Worm (Caenorhabditis elegans) whole organism, L3 larva: ENCODE results near the gene R10D12.1.

Experiments used
- R02D3.7 ChIP-seq: fragments of 150-350 bp; optimal IDR thresholded peaks from 2 replicates; lab custom pipeline; 2014; ENCODE audit warnings: missing biosample characterization, missing genetic modification characterization
- ZK546.5 ChIP-seq: sonication (generic microtip); optimal IDR thresholded peaks from 2 replicates; lab custom pipeline; 2017; ENCODE audit warnings: missing biosample characterization, missing genetic modification characterization
- aly-2 ChIP-seq: fragments of 150-350 bp; optimal IDR thresholded peaks from 2 replicates; lab custom pipeline; 2014; ENCODE audit warnings: missing biosample characterization, missing genetic modification characterization
- ama-1 ChIP-seq: fragments of 150-350 bp; optimal IDR thresholded peaks from 2 replicates; lab custom pipeline; 2018
- ceh-16 ChIP-seq: sonication (generic microtip); optimal IDR thresholded peaks from 2 replicates; lab custom pipeline; 2017; ENCODE audit warnings: missing biosample characterization, missing genetic modification characterization
- ceh-28 ChIP-seq: fragments of 150-350 bp; optimal IDR thresholded peaks from 2 replicates; lab custom pipeline; 2014; ENCODE audit warnings: missing biosample characterization, missing genetic modification reagents, missing genetic modification characterization
- ceh-9 ChIP-seq: sonication (generic microtip); optimal IDR thresholded peaks from 2 replicates; lab custom pipeline; 2018; ENCODE audit warnings: missing biosample characterization, missing genetic modification characterization
- daf-12 ChIP-seq: fragments of 150-350 bp; optimal IDR thresholded peaks from 2 replicates; lab custom pipeline; 2014; ENCODE audit warnings: missing biosample characterization, missing genetic modification reagents, missing genetic modification characterization
- egl-27 ChIP-seq: sonication (generic microtip); optimal IDR thresholded peaks from 4 replicates; lab custom pipeline; 2017; ENCODE audit warnings: missing biosample characterization, missing genetic modification reagents, missing genetic modification characterization
- egl-5 ChIP-seq: fragments of 150-350 bp; optimal IDR thresholded peaks from 2 replicates; lab custom pipeline; 2017; ENCODE audit warnings: missing biosample characterization, missing genetic modification reagents, missing genetic modification characterization, inconsistent platforms
- elt-1 ChIP-seq: fragments of 150-350 bp; optimal IDR thresholded peaks from 2 replicates; lab custom pipeline; 2014; ENCODE audit warnings: missing biosample characterization, missing genetic modification characterization
- elt-3 ChIP-seq, 3 experiments: fragments of 150-350 bp in 1 of 3; sonication (generic microtip) in 2 of 3; optimal IDR thresholded peaks; 2 replicates in 2 of 3; 4 replicates in 1 of 3; lab custom pipeline; 2014 to 2017; ENCODE audit warnings: missing biosample characterization in 3 of 3, missing genetic modification characterization in 3 of 3
- eor-1 ChIP-seq, 2 experiments: fragments of 150-350 bp; optimal IDR thresholded peaks; 2 replicates each; lab custom pipeline; 2014 to 2018; ENCODE audit warnings: missing biosample characterization in 2 of 2, missing genetic modification characterization in 2 of 2
- fkh-10 ChIP-seq: sonication (generic microtip); optimal IDR thresholded peaks from 2 replicates; lab custom pipeline; 2017; ENCODE audit warnings: missing biosample characterization, missing genetic modification reagents, missing genetic modification characterization
- fkh-2 ChIP-seq: fragments of 150-350 bp; optimal IDR thresholded peaks from 2 replicates; lab custom pipeline; 2014; ENCODE audit warnings: missing biosample characterization, missing genetic modification reagents, missing genetic modification characterization
- jun-1 ChIP-seq: fragments of 150-350 bp; optimal IDR thresholded peaks from 2 replicates; lab custom pipeline; 2014; ENCODE audit warnings: missing biosample characterization, missing genetic modification reagents, missing genetic modification characterization
- lin-15B ChIP-seq: fragments of 150-350 bp; optimal IDR thresholded peaks from 2 replicates; lab custom pipeline; 2014; ENCODE audit warnings: missing biosample characterization, missing genetic modification characterization
- lin-39 ChIP-seq: fragments of 150-350 bp; optimal IDR thresholded peaks from 2 replicates; lab custom pipeline; 2018; ENCODE audit warnings: missing biosample characterization, missing genetic modification reagents, missing genetic modification characterization
- mdl-1 ChIP-seq: fragments of 150-350 bp; optimal IDR thresholded peaks from 2 replicates; lab custom pipeline; 2014; ENCODE audit warnings: missing biosample characterization, missing genetic modification characterization
- mml-1 ChIP-seq: fragments of 150-350 bp; sonication (generic microtip); optimal IDR thresholded peaks from 3 replicates; lab custom pipeline; 2014; ENCODE audit warnings: missing biosample characterization, missing genetic modification characterization
- nhr-11 ChIP-seq: fragments of 150-350 bp; optimal IDR thresholded peaks from 2 replicates; lab custom pipeline; 2014; ENCODE audit warnings: missing biosample characterization, missing genetic modification characterization
- nhr-23 ChIP-seq: fragments of 150-350 bp; optimal IDR thresholded peaks from 2 replicates; lab custom pipeline; 2014; ENCODE audit warnings: missing biosample characterization, missing genetic modification reagents, missing genetic modification characterization
- nhr-28 ChIP-seq: fragments of 150-350 bp; optimal IDR thresholded peaks from 2 replicates; lab custom pipeline; 2014; ENCODE audit warnings: missing biosample characterization, missing genetic modification characterization
- nhr-43 ChIP-seq: sonication (generic microtip); optimal IDR thresholded peaks from 2 replicates; lab custom pipeline; 2016; ENCODE audit warnings: mild to moderate bottlenecking, missing genetic modification characterization, missing compliant biosample characterization; ENCODE audit not compliant: poor library complexity, severe bottlenecking
- nhr-67 ChIP-seq: fragments of 150-350 bp; optimal IDR thresholded peaks from 2 replicates; lab custom pipeline; 2014; ENCODE audit warnings: missing biosample characterization, missing genetic modification characterization
- nhr-76 ChIP-seq: fragments of 150-350 bp; sonication (generic microtip); optimal IDR thresholded peaks from 5 replicates; lab custom pipeline; 2014; ENCODE audit warnings: missing biosample characterization, missing genetic modification characterization
- nhr-77 ChIP-seq: fragments of 150-350 bp; optimal IDR thresholded peaks from 2 replicates; lab custom pipeline; 2014; ENCODE audit warnings: missing biosample characterization, missing genetic modification characterization
- pha-4 ChIP-seq: fragments of 150-350 bp; optimal IDR thresholded peaks from 2 replicates; lab custom pipeline; 2014; ENCODE audit warnings: missing biosample characterization, missing genetic modification reagents, missing genetic modification characterization
- pqm-1 ChIP-seq: fragments of 150-350 bp; optimal IDR thresholded peaks from 2 replicates; lab custom pipeline; 2017; ENCODE audit warnings: missing biosample characterization, missing genetic modification characterization, inconsistent platforms
- sea-2 ChIP-seq: fragments of 150-350 bp; sonication (generic microtip); optimal IDR thresholded peaks from 4 replicates; lab custom pipeline; 2014; ENCODE audit warnings: missing biosample characterization, missing genetic modification reagents, missing genetic modification characterization
- skn-1 ChIP-seq: fragments of 150-350 bp; optimal IDR thresholded peaks from 2 replicates; lab custom pipeline; 2014; ENCODE audit warnings: missing biosample characterization, missing genetic modification characterization
- snpc-4 ChIP-seq: fragments of 150-350 bp; optimal IDR thresholded peaks from 2 replicates; lab custom pipeline; 2014; ENCODE audit warnings: missing biosample characterization, missing genetic modification characterization
- unc-39 ChIP-seq: sonication (generic microtip); optimal IDR thresholded peaks from 4 replicates; lab custom pipeline; 2017; ENCODE audit warnings: missing biosample characterization, missing genetic modification characterization
- unc-62 ChIP-seq: fragments of 150-350 bp; sonication (generic microtip); optimal IDR thresholded peaks from 4 replicates; lab custom pipeline; 2014; ENCODE audit warnings: missing biosample characterization, missing genetic modification reagents, missing genetic modification characterization
- zag-1 ChIP-seq: fragments of 150-350 bp; optimal IDR thresholded peaks from 2 replicates; lab custom pipeline; 2014; ENCODE audit warnings: missing biosample characterization, missing genetic modification characterization
- ztf-11 ChIP-seq: fragments of 150-350 bp; optimal IDR thresholded peaks from 2 replicates; lab custom pipeline; 2014; ENCODE audit warnings: missing biosample characterization, missing genetic modification characterization
- ztf-4 ChIP-seq: fragments of 150-350 bp; optimal IDR thresholded peaks from 2 replicates; lab custom pipeline; 2014; ENCODE audit warnings: missing biosample characterization, missing genetic modification characterization

The R10D12.1 gene

DNA sequence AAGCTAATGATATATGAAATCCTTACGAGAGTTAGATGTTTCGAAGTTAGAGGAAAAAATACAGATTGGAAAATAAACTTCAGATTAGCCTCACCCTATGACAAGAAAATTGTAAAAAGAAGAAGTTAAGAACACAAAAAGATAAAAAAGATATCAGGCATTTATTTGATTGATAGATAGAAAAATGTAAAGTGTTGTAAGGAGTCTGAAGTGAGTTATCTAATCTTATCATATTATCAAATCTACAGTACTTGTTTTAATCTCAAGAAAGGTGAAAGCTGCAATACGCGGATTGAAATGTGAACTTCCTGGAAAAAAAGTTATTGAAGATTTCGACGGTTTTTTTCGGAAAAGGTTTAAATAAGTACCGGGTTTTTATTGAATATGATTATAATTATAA lies 978 bp upstream of the R10D12.1 start:
- TF ChIP-seq elt-3 (tag; optimal IDR thresholded peaks at IDR 0.05; lab: Kevin White, UChicago) (peak in 1 of 3 experiments; percentile 42), egl-5 (tag; lab: Kevin White, UChicago) (no peak)

ce11 chrV:13931952-13932351 lies 2.5 kb downstream of the R10D12.1 start:
- TF ChIP-seq pqm-1 (no peak), elt-3 (tag; optimal IDR thresholded peaks at IDR 0.05; lab: Kevin White, UChicago) (no peak), skn-1 (tag; lab: Kevin White, UChicago) (no peak), nhr-43 (tag; lab: Kevin White, UChicago) (no peak)

- TF ChIP-seq sea-2 (GFP tag; lab: Kevin White, UChicago): no peak
- no peak for TF ChIP-seq nhr-11 (tag; lab: Kevin White, UChicago)
- TF ChIP-seq mdl-1 (tag; lab: Kevin White, UChicago): no peak
Observed at ce11 chrV:13931225-13931624, 3.2 kb downstream of the R10D12.1 start, which contains the start of gene C06B3.16. Gene C06B3.16, plus strand, starts transcription at chrV:13931525.

ce11 chrV:13929503-13929902 lies 4.9 kb downstream of the R10D12.1 start, which contains the start of gene srxa-13:
Gene srxa-13, plus strand, starts transcription at chrV:13929803.
- TF ChIP-seq ztf-4 (tag; lab: Kevin White, UChicago) (no peak), unc-39 (tag; lab: Kevin White, UChicago) (no peak), sea-2 (GFP tag; lab: Kevin White, UChicago) (no peak), jun-1 (tag; lab: Kevin White, UChicago) (no peak), fkh-2 (no peak), nhr-23 (no peak), lin-15B (tag; lab: Kevin White, UChicago) (no peak), zag-1 (tag; lab: Kevin White, UChicago) (no peak), nhr-67 (tag; lab: Kevin White, UChicago) (no peak), daf-12 (no peak), nhr-77 (no peak)

DNA sequence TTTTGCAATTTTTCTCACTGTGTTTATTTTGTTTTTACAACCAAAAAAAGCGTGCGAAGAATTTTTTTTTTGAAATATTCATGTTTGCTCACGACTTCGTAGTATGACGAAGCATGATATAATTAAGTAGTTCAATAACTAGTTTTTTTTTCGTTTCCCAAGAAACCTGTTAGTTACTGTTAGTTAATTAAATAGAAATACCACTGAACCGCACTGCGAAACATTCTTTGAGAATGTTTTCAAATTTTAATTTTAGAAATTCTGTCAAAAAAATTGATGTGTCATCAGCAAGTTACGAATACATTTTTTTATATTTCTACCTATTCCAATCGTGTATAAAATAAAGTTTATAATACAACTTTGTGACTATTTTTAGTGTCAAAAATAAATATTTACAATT lies 8.0 kb downstream of the R10D12.1 start, which contains the start of gene srxa-12:
Gene srxa-12, plus strand, starts transcription at position 301 of the 400 bp plus-strand sequence.
- TF ChIP-seq unc-39 (tag; lab: Kevin White, UChicago) (no peak), nhr-23 (no peak), mdl-1 (tag; lab: Kevin White, UChicago) (no peak), egl-27 (tag; lab: Kevin White, UChicago) (no peak), nhr-77 (no peak), jun-1 (tag; lab: Kevin White, UChicago) (no peak), fkh-10 (GFP tag; lab: Kevin White, UChicago) (no peak), nhr-28 (tag; lab: Kevin White, UChicago) (no peak), fkh-2 (no peak), aly-2 (tag; lab: Kevin White, UChicago) (no peak), R02D3.7 (no peak), sea-2 (GFP tag; lab: Kevin White, UChicago) (no peak), ztf-11 (tag; lab: Kevin White, UChicago) (no peak), lin-39 (tag; lab: Kevin White, UChicago) (no peak), nhr-67 (tag; lab: Kevin White, UChicago) (no peak), lin-15B (tag; lab: Kevin White, UChicago) (no peak), pqm-1 (no peak), eor-1 (tag; optimal IDR thresholded peaks at IDR 0.05; lab: Kevin White, UChicago) (no peak), mml-1 (tag; lab: Kevin White, UChicago) (no peak)

ce11 chrV:13923851-13924250 lies 10.6 kb downstream of the R10D12.1 start, which contains the start of gene srxa-11:
Gene srxa-11, plus strand, starts transcription at chrV:13924151.
- TF ChIP-seq nhr-28 (tag; lab: Kevin White, UChicago) (no peak), ama-1 (no peak), mdl-1 (tag; lab: Kevin White, UChicago) (no peak), ztf-4 (tag; lab: Kevin White, UChicago) (no peak), eor-1 (tag; optimal IDR thresholded peaks at IDR 0.05; lab: Kevin White, UChicago) (no peak), pqm-1 (no peak), zag-1 (tag; lab: Kevin White, UChicago) (no peak), lin-39 (tag; lab: Kevin White, UChicago) (no peak), unc-62 (GFP tag; lab: Kevin White, UChicago) (no peak)

ce11 chrV:13920730-13921129 lies 13.7 kb downstream of the R10D12.1 start, which contains the start of gene srx-42:
Gene srx-42, plus strand, starts transcription at chrV:13921030.
- TF ChIP-seq fkh-10 (GFP tag; lab: Kevin White, UChicago) (no peak), ceh-16 (tag; lab: Kevin White, UChicago) (no peak), jun-1 (tag; lab: Kevin White, UChicago) (no peak), mml-1 (tag; lab: Kevin White, UChicago) (no peak), nhr-43 (tag; lab: Kevin White, UChicago) (no peak), R02D3.7 (no peak), sea-2 (GFP tag; lab: Kevin White, UChicago) (no peak), skn-1 (tag; lab: Kevin White, UChicago) (no peak), ZK546.5 (tag; lab: Kevin White, UChicago) (no peak), nhr-67 (tag; lab: Kevin White, UChicago) (no peak), mdl-1 (tag; lab: Kevin White, UChicago) (no peak), ceh-28 (tag; lab: Kevin White, UChicago) (no peak), ceh-9 (tag; lab: Kevin White, UChicago) (no peak), ztf-11 (tag; lab: Kevin White, UChicago) (no peak), snpc-4 (no peak), ztf-4 (tag; lab: Kevin White, UChicago) (no peak), pha-4 (tag; lab: Kevin White, UChicago) (no peak), nhr-76 (tag; lab: Kevin White, UChicago) (no peak), elt-1 (tag; lab: Kevin White, UChicago) (no peak)
